Fruit fly (Drosophila melanogaster) whole organism, embryonic: ENCODE data around the gene nAChRalpha3.

Experiments used
- Ada2b ChIP-seq: fragments of 200-800 bp; sonication (Bioruptor generic); IDR thresholded peaks from 2 replicates; pipeline ENCODE4 v1.3.6; 2022; ENCODE audit warnings: missing biosample characterization, missing genetic modification characterization
- CG1024 ChIP-seq: fragments of 200-800 bp; sonication (Bioruptor generic); IDR thresholded peaks from 2 replicates; pipeline ENCODE4 v1.3.6; 2022; ENCODE audit warnings: missing biosample characterization, missing genetic modification characterization
- CG10366 ChIP-seq: fragments of 200-800 bp; sonication (Bioruptor generic); IDR thresholded peaks from 2 replicates; pipeline ENCODE4 v1.3.6; 2022; ENCODE audit warnings: missing biosample characterization, missing genetic modification characterization
- CG10654 ChIP-seq: fragments of 200-800 bp; sonication (Bioruptor generic); optimal IDR thresholded peaks from 2 replicates; lab custom pipeline; 2016; ENCODE audit warnings: missing biosample characterization, missing genetic modification characterization
- CG11560 ChIP-seq: fragments of 200-800 bp; sonication (Bioruptor generic); IDR thresholded peaks from 3 replicates; pipeline ENCODE4 v1.3.6; 2022; ENCODE audit warnings: missing biosample characterization, missing genetic modification characterization
- CG11723 ChIP-seq: fragments of 200-800 bp; sonication (Bioruptor generic); optimal IDR thresholded peaks from 2 replicates; lab custom pipeline; 2017; ENCODE audit warnings: missing biosample characterization, mild to moderate bottlenecking, missing genetic modification characterization
- CG12104 ChIP-seq: fragments of 200-800 bp; sonication (Bioruptor generic); optimal IDR thresholded peaks from 3 replicates; lab custom pipeline; 2016; ENCODE audit warnings: missing biosample characterization, missing genetic modification characterization
- CG14710 ChIP-seq: fragments of 200-800 bp; sonication (Bioruptor generic); optimal IDR thresholded peaks from 3 replicates; lab custom pipeline; 2019; ENCODE audit warnings: missing biosample characterization, mild to moderate bottlenecking, missing genetic modification characterization, moderate library complexity
- CG1529 ChIP-seq: fragments of 200-800 bp; sonication (Bioruptor generic); optimal IDR thresholded peaks from 3 replicates; lab custom pipeline; 2018; ENCODE audit warnings: missing biosample characterization, missing genetic modification characterization
- CG17912 ChIP-seq: fragments of 200-800 bp; sonication (Bioruptor generic); optimal IDR thresholded peaks from 2 replicates; lab custom pipeline; 2018; ENCODE audit warnings: missing biosample characterization, mild to moderate bottlenecking, missing genetic modification characterization
- CG18476 ChIP-seq: fragments of 200-800 bp; sonication (Bioruptor generic); optimal IDR thresholded peaks from 2 replicates; lab custom pipeline; 2016; ENCODE audit warnings: missing biosample characterization, mild to moderate bottlenecking, missing genetic modification characterization
- CG18599 ChIP-seq: fragments of 200-800 bp; sonication (Bioruptor generic); optimal IDR thresholded peaks from 3 replicates; lab custom pipeline; 2017; ENCODE audit warnings: missing biosample characterization, missing genetic modification characterization, mild to moderate bottlenecking, moderate library complexity, missing genetic modification reagents
- CG2199 ChIP-seq: fragments of 200-800 bp; sonication (Bioruptor generic); IDR thresholded peaks from 3 replicates; pipeline ENCODE4 v1.3.6; 2022; ENCODE audit warnings: missing biosample characterization, missing genetic modification characterization
- CG2678 ChIP-seq: fragments of 200-800 bp; sonication (Bioruptor generic); optimal IDR thresholded peaks from 3 replicates; lab custom pipeline; 2019; ENCODE audit warnings: missing biosample characterization, mild to moderate bottlenecking, missing genetic modification characterization, moderate library complexity
- CG3163 ChIP-seq: fragments of 200-800 bp; sonication (Bioruptor generic); optimal IDR thresholded peaks from 3 replicates; lab custom pipeline; 2016; ENCODE audit warnings: missing biosample characterization, missing genetic modification characterization
- CG32772 ChIP-seq: fragments of 200-800 bp; sonication (Bioruptor generic); IDR thresholded peaks from 2 replicates; pipeline ENCODE4 v1.3.6; 2022; ENCODE audit warnings: missing biosample characterization, missing genetic modification characterization
- CG42726 ChIP-seq: fragments of 200-800 bp; sonication (Bioruptor generic); IDR thresholded peaks from 2 replicates; pipeline ENCODE4 v1.3.6; 2022; ENCODE audit warnings: missing biosample characterization, missing genetic modification characterization; ENCODE audit not compliant: partially characterized antibody
- CG4360 ChIP-seq: fragments of 200-800 bp; sonication (Bioruptor generic); IDR thresholded peaks from 2 replicates; pipeline ENCODE4 v1.3.6; 2022; ENCODE audit warnings: missing biosample characterization, missing genetic modification characterization
- CG6254 ChIP-seq: fragments of 200-800 bp; sonication (Bioruptor generic); optimal IDR thresholded peaks from 3 replicates; lab custom pipeline; 2017; ENCODE audit warnings: mild to moderate bottlenecking, missing biosample characterization, missing genetic modification reagents, missing genetic modification characterization
- CG7357 ChIP-seq: fragments of 200-800 bp; sonication (Bioruptor generic); IDR thresholded peaks from 3 replicates; pipeline ENCODE4 v1.3.6; 2022; ENCODE audit warnings: missing biosample characterization, missing genetic modification characterization
- CG7372 ChIP-seq: fragments of 200-800 bp; sonication (Bioruptor generic); IDR thresholded peaks from 2 replicates; pipeline ENCODE4 v1.3.6; 2022; ENCODE audit warnings: missing biosample characterization, missing genetic modification characterization
- CG8290 ChIP-seq, 3 experiments: fragments of 200-800 bp; sonication (Bioruptor generic); optimal IDR thresholded peaks; 2 replicates each; lab custom pipeline; 2016 to 2019; ENCODE audit warnings: missing biosample characterization in 3 of 3, missing genetic modification characterization in 3 of 3, mild to moderate bottlenecking in 2 of 3, moderate library complexity in 1 of 3
- CG8924 ChIP-seq: fragments of 200-800 bp; optimal IDR thresholded peaks from 3 replicates; lab custom pipeline; 2019; ENCODE audit warnings: missing biosample characterization, mild to moderate bottlenecking, missing genetic modification characterization, moderate library complexity
- CG9437 ChIP-seq: fragments of 200-800 bp; sonication (Bioruptor generic); optimal IDR thresholded peaks from 2 replicates; lab custom pipeline; 2018; ENCODE audit warnings: missing biosample characterization, mild to moderate bottlenecking, missing genetic modification characterization
- CG9609 ChIP-seq: fragments of 200-800 bp; sonication (Bioruptor generic); optimal IDR thresholded peaks from 3 replicates; lab custom pipeline; 2016; ENCODE audit warnings: missing biosample characterization, missing genetic modification characterization
- D19A ChIP-seq: fragments of 200-800 bp; optimal IDR thresholded peaks from 3 replicates; lab custom pipeline; 2019; ENCODE audit warnings: missing biosample characterization, mild to moderate bottlenecking, missing genetic modification characterization, moderate library complexity
- Deaf1 ChIP-seq: fragments of 200-800 bp; optimal IDR thresholded peaks from 3 replicates; lab custom pipeline; 2019; ENCODE audit warnings: missing biosample characterization, mild to moderate bottlenecking, missing genetic modification characterization, moderate library complexity
- HLH4C ChIP-seq: fragments of 200-800 bp; sonication (Bioruptor generic); IDR thresholded peaks from 3 replicates; pipeline ENCODE4 v1.3.6; 2022; ENCODE audit warnings: missing biosample characterization, missing genetic modification characterization; ENCODE audit not compliant: partially characterized antibody
- Lhr ChIP-seq: fragments of 200-800 bp; sonication (Bioruptor generic); optimal IDR thresholded peaks from 3 replicates; lab custom pipeline; 2017; ENCODE audit warnings: mild to moderate bottlenecking, missing biosample characterization, missing genetic modification reagents, missing genetic modification characterization
- Mrtf ChIP-seq: fragments of 200-800 bp; sonication (Bioruptor generic); IDR thresholded peaks from 3 replicates; pipeline ENCODE4 v1.3.6; 2022; ENCODE audit warnings: missing biosample characterization, missing genetic modification characterization
- Neu2 ChIP-seq: fragments of 200-800 bp; sonication (Bioruptor generic); optimal IDR thresholded peaks from 3 replicates; lab custom pipeline; 2016; ENCODE audit warnings: missing biosample characterization, missing genetic modification characterization, borderline replicate concordance
- Rfx ChIP-seq: fragments of 200-800 bp; sonication (Bioruptor generic); IDR thresholded peaks from 2 replicates; pipeline ENCODE4 v1.3.6; 2022; ENCODE audit warnings: missing biosample characterization, missing genetic modification characterization
- Stat92E ChIP-seq, 3 experiments: fragments of >200 bp in 2 of 3; fragments of 200-800 bp in 1 of 3; sonication (Bioruptor generic) in 1 of 3; optimal IDR thresholded peaks; 2 replicates each; lab custom pipeline; 2017 to 2019; ENCODE audit warnings: missing biosample characterization in 3 of 3, missing genetic modification characterization in 3 of 3, mild to moderate bottlenecking in 1 of 3, moderate library complexity in 1 of 3
- amos ChIP-seq: fragments of 200-800 bp; sonication (Bioruptor generic); IDR thresholded peaks from 2 replicates; pipeline ENCODE4 v1.3.6; 2022; ENCODE audit warnings: missing biosample characterization, missing genetic modification characterization; ENCODE audit not compliant: partially characterized antibody
- aop ChIP-seq: fragments of 200-800 bp; sonication (Bioruptor generic); IDR thresholded peaks from 2 replicates; pipeline ENCODE4 v1.3.6; 2022; ENCODE audit warnings: missing biosample characterization, missing genetic modification characterization
- btn ChIP-seq: fragments of 200-800 bp; sonication (Bioruptor generic); optimal IDR thresholded peaks from 2 replicates; lab custom pipeline; 2016; ENCODE audit warnings: missing biosample characterization, missing genetic modification characterization
- cas ChIP-seq: fragments of 200-800 bp; sonication (Bioruptor generic); IDR thresholded peaks from 2 replicates; pipeline ENCODE4 v1.3.6; 2022; ENCODE audit warnings: missing biosample characterization, missing genetic modification characterization
- chn ChIP-seq: fragments of 200-800 bp; sonication (Bioruptor generic); optimal IDR thresholded peaks from 2 replicates; lab custom pipeline; 2016; ENCODE audit warnings: missing biosample characterization, missing genetic modification characterization
- emc ChIP-seq: fragments of 200-800 bp; sonication (Bioruptor generic); optimal IDR thresholded peaks from 2 replicates; lab custom pipeline; 2016; ENCODE audit warnings: missing biosample characterization, missing genetic modification characterization
- ftz-f1 ChIP-seq: fragments of 200-800 bp; sonication (Bioruptor generic); optimal IDR thresholded peaks from 2 replicates; lab custom pipeline; 2016; ENCODE audit warnings: missing biosample characterization, missing genetic modification characterization
- gfzf ChIP-seq: fragments of 200-800 bp; sonication (Bioruptor generic); optimal IDR thresholded peaks from 2 replicates; lab custom pipeline; 2016; ENCODE audit warnings: missing biosample characterization, mild to moderate bottlenecking, missing genetic modification characterization, moderate library complexity
- knrl ChIP-seq: fragments of 200-800 bp; sonication (Bioruptor generic); IDR thresholded peaks from 3 replicates; pipeline ENCODE4 v1.3.6; 2022; ENCODE audit warnings: missing biosample characterization, missing genetic modification characterization; ENCODE audit not compliant: partially characterized antibody
- nom ChIP-seq: fragments of 200-800 bp; sonication (Bioruptor generic); optimal IDR thresholded peaks from 2 replicates; lab custom pipeline; 2017; ENCODE audit warnings: missing biosample characterization, missing genetic modification characterization, mild to moderate bottlenecking, moderate library complexity, missing genetic modification reagents
- onecut ChIP-seq: fragments of 200-800 bp; sonication (Bioruptor generic); IDR thresholded peaks from 2 replicates; pipeline ENCODE4 v1.3.6; 2022; ENCODE audit warnings: missing biosample characterization, missing genetic modification characterization
- pros ChIP-seq: fragments of 200-800 bp; sonication (Bioruptor generic); optimal IDR thresholded peaks from 3 replicates; lab custom pipeline; 2019; ENCODE audit warnings: missing biosample characterization, mild to moderate bottlenecking, missing genetic modification characterization, moderate library complexity
- scrt ChIP-seq: fragments of 200-800 bp; sonication (Bioruptor generic); optimal IDR thresholded peaks from 2 replicates; lab custom pipeline; 2018; ENCODE audit warnings: missing biosample characterization, mild to moderate bottlenecking, missing genetic modification characterization, moderate library complexity
- sd ChIP-seq: fragments of 200-800 bp; sonication (Bioruptor generic); optimal IDR thresholded peaks from 3 replicates; lab custom pipeline; 2018; ENCODE audit warnings: missing biosample characterization, mild to moderate bottlenecking, missing genetic modification characterization, moderate library complexity
- slp2 ChIP-seq: fragments of 200-800 bp; sonication (Bioruptor generic); optimal IDR thresholded peaks from 2 replicates; lab custom pipeline; 2016; ENCODE audit warnings: missing biosample characterization, missing genetic modification characterization
- stwl ChIP-seq: fragments of 200-800 bp; sonication (Bioruptor generic); optimal IDR thresholded peaks from 3 replicates; lab custom pipeline; 2018; ENCODE audit warnings: missing biosample characterization, mild to moderate bottlenecking, missing genetic modification characterization, moderate library complexity
- tap ChIP-seq: fragments of 200-800 bp; optimal IDR thresholded peaks from 3 replicates; lab custom pipeline; 2019; ENCODE audit warnings: missing biosample characterization, mild to moderate bottlenecking, missing genetic modification characterization, moderate library complexity

Gene nAChRalpha3

dm6 chrX:8409793-8410192, 42.8 kb upstream of the nAChRalpha3 start (continued):
- no peak for TF ChIP-seq emc (GFP tag; lab: Kevin White, UChicago)
- peak; percentile 51 for TF ChIP-seq CG2678 (tag; lab: Kevin White, UChicago)
- no peak for TF ChIP-seq CG9437 (GFP tag; lab: Kevin White, UChicago)
- no peak for TF ChIP-seq CG12104 (GFP tag; lab: Kevin White, UChicago)
- no peak for TF ChIP-seq CG9609
- TF ChIP-seq onecut (GFP tag; lab: Robert Waterston, UW): peak; percentile 91
- TF ChIP-seq CG2199 (GFP tag; lab: Robert Waterston, UW): 0 out of 3 replicates have a peak, but pooled peaks have one; percentile 39
- TF ChIP-seq chn (GFP tag; lab: Kevin White, UChicago): no peak
- TF ChIP-seq CG18476 (GFP tag; lab: Kevin White, UChicago): no peak
- peak; percentile 76 for TF ChIP-seq CG18599 (GFP tag; lab: Kevin White, UChicago)
- no peak for TF ChIP-seq Neu2
- TF ChIP-seq CG10366 (GFP tag; lab: Robert Waterston, UW): peak; percentile 29; the same call in 1 of the 2 replicates
- TF ChIP-seq CG8924 (tag; lab: Kevin White, UChicago): peak; percentile 70
- TF ChIP-seq D19A (tag; lab: Kevin White, UChicago): peak; percentile 11
- peak; percentile 73 for TF ChIP-seq scrt (GFP tag; lab: Kevin White, UChicago)
- TF ChIP-seq CG14710 (tag; lab: Kevin White, UChicago): no peak
- no peak for TF ChIP-seq CG32772 (GFP tag; lab: Robert Waterston, UW)
- peak; percentile 72 for TF ChIP-seq CG11723 (GFP tag; lab: Kevin White, UChicago)
- TF ChIP-seq Lhr: no peak
- TF ChIP-seq HLH4C (GFP tag; lab: Robert Waterston, UW): no peak
- TF ChIP-seq amos (GFP tag; lab: Robert Waterston, UW): peak; percentile 20; the same call in 1 of the 2 replicates
- no peak; the same call in 1 of the 2 replicates for TF ChIP-seq CG1024 (GFP tag; lab: Robert Waterston, UW)
- TF ChIP-seq CG8290 (GFP tag; optimal IDR thresholded peaks at IDR 0.05; lab: Kevin White, UChicago): no peak
- peak in 1 of 2 experiments; percentile 73 for TF ChIP-seq CG8290 (tag; optimal IDR thresholded peaks at IDR 0.05; lab: Kevin White, UChicago)
- no peak for TF ChIP-seq aop (GFP tag; lab: Robert Waterston, UW)
- TF ChIP-seq Rfx (GFP tag; lab: Robert Waterston, UW): peak; percentile 86
- TF ChIP-seq Ada2b: peak; percentile 22
- TF ChIP-seq Stat92E (GFP tag; optimal IDR thresholded peaks at IDR 0.05; lab: Kevin White, UChicago): no peak
- TF ChIP-seq CG17912 (GFP tag; lab: Kevin White, UChicago): peak; percentile 42
- TF ChIP-seq CG1529 (GFP tag; lab: Kevin White, UChicago): no peak
- no peak for TF ChIP-seq CG7357 (GFP tag; lab: Robert Waterston, UW)
- TF ChIP-seq CG7372 (GFP tag; lab: Robert Waterston, UW): peak; percentile 70; the same call in 1 of the 2 replicates
- TF ChIP-seq CG6254: no peak
- no peak for TF ChIP-seq CG3163 (GFP tag; lab: Kevin White, UChicago)
- TF ChIP-seq pros (GFP tag; lab: Kevin White, UChicago): peak; percentile 61
- TF ChIP-seq Mrtf: no peak; the same call in 2 of the 3 replicates
- TF ChIP-seq btn (GFP tag; lab: Kevin White, UChicago): no peak
- TF ChIP-seq CG42726: no peak
- peak; percentile 88 for TF ChIP-seq nom (GFP tag; lab: Kevin White, UChicago)
- TF ChIP-seq Deaf1 (tag; lab: Kevin White, UChicago): peak; percentile 53
- TF ChIP-seq sd (tag; lab: Kevin White, UChicago): peak; percentile 24
- no peak for TF ChIP-seq CG10654 (GFP tag; lab: Kevin White, UChicago)
- no peak for TF ChIP-seq knrl
- no peak for TF ChIP-seq stwl
- TF ChIP-seq cas: peak; percentile 91
- TF ChIP-seq slp2: no peak
- peak; percentile 44 for TF ChIP-seq CG4360 (GFP tag; lab: Robert Waterston, UW)
- TF ChIP-seq tap (tag; lab: Kevin White, UChicago): peak; percentile 35
- TF ChIP-seq ftz-f1 (GFP tag; lab: Kevin White, UChicago): peak; percentile 32
- no peak for TF ChIP-seq gfzf (GFP tag; lab: Kevin White, UChicago)
- no peak for TF ChIP-seq CG11560 (tag; lab: Robert Waterston, UW)
